Worm (Caenorhabditis elegans) whole organism, L2 larva: Measurements from ENCODE around the gene wht-8.

Source experiments
- elt-3 ChIP-seq: sonication (generic microtip); optimal IDR thresholded peaks from 2 replicates; lab custom pipeline; 2017; ENCODE audit warnings: missing biosample characterization, missing genetic modification characterization
- nhr-12 ChIP-seq: fragments of 150-350 bp; optimal IDR thresholded peaks from 2 replicates; lab custom pipeline; 2014; ENCODE audit warnings: missing biosample characterization, missing genetic modification characterization

DNA sequence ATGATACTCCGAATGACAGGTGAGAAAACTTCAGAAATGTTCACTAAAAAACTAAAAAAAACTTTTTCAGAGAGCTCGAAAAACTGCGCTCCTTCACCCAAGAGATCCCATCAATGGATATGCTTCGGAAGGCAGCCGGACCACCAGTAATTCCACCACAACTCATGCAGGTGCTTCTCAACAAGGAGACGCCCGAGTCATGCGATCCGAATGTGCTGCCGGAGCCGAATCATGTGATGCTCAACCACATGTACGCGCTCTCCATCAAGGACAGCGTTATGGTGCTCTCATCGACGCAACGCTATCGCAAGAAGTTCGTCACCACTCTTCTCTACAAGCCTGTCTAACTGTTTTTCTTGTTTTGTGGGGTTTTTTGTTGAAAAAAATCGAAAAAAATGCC, 19.1 kb downstream of the wht-8 start:
- TF ChIP-seq nhr-12 (tag; lab: Kevin White, UChicago): no peak
- TF ChIP-seq elt-3 (tag; lab: Kevin White, UChicago): no peak
